Worm (Caenorhabditis elegans): ENCODE results near the gene mrp-6.
A peak's percentile ranks its signal among the peaks of the same experiment; 100 is the strongest.

Gene mrp-6

DNA sequence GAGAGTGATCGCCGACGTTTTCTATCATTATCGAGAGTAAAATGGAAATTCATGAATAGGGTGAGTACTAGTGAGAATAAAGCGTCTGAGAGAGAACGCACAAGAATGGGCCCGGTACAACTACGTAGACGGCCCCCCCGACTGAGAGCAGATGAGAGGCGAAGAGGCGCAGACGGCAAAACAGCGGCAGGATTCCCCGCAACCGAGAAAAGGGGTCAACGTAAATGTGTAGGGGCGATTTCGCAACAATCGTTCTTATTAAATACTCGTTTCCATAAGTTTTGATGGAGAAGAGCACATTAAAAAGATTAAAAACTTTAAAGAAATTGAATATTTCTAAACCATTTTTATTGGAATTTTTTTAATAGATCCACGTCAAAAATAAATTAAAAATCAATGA, 28.1 kb upstream of the mrp-6 start:
- TF ChIP-seq nhr-11 (tag; optimal IDR thresholded peaks at IDR 0.05) (no peak), nhr-25 (tag; optimal IDR thresholded peaks at IDR 0.05) (no peak), ZK546.5 (tag; optimal IDR thresholded peaks at IDR 0.05) (no peak), unc-55 (GFP tag; optimal IDR thresholded peaks at IDR 0.05) (peak; percentile 51), F13H6.1 (tag; optimal IDR thresholded peaks at IDR 0.05) (peak; percentile 21), unc-39 (tag; optimal IDR thresholded peaks at IDR 0.05) (no peak), lsy-2 (tag; optimal IDR thresholded peaks at IDR 0.05) (peak in 1 of 2 experiments; percentile 4), skn-1 (tag; optimal IDR thresholded peaks at IDR 0.05) (no peak), C34F6.9 (tag; optimal IDR thresholded peaks at IDR 0.05) (peak; percentile 36), sma-9 (GFP tag; optimal IDR thresholded peaks at IDR 0.05) (peak; percentile 44), sma-9 (tag; optimal IDR thresholded peaks at IDR 0.05) (no peak), ztf-4 (tag; optimal IDR thresholded peaks at IDR 0.05) (no peak), nhr-6 (tag; optimal IDR thresholded peaks at IDR 0.05) (no peak), ceh-16 (tag; optimal IDR thresholded peaks at IDR 0.05) (no peak), nhr-237 (tag; optimal IDR thresholded peaks at IDR 0.05) (no peak), nhr-77 (tag; optimal IDR thresholded peaks at IDR 0.05) (no peak), lin-13 (GFP tag; optimal IDR thresholded peaks at IDR 0.05) (no peak)

DNA sequence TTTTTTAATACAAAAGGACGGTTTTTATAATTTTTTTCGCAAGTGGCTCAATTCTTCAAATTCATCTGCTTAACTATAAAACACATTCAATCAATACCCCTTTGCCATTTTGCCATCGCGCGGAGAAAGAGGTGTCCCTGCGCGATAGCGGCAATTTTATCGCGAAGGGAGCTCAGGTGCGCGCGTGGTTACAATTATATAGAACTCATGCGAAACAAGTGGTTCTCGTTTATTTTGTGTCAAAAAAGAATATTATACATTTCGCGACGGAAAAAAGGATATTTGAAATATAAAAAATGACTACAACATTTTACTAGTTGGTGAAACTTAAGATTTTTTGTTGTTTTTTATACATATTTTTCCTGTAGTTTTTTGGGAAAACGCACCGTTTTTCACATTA, 22.6 kb upstream of the mrp-6 start:
- TF ChIP-seq zag-1 (tag; optimal IDR thresholded peaks at IDR 0.05), result peak; percentile 99
- TF ChIP-seq lin-11 (tag; optimal IDR thresholded peaks at IDR 0.05), result peak; percentile 100
- TF ChIP-seq lin-13 (GFP tag; optimal IDR thresholded peaks at IDR 0.05), result peak; percentile 99
- TF ChIP-seq Y55F3AM.14 (GFP tag; optimal IDR thresholded peaks at IDR 0.05), result peak; percentile 93
- TF ChIP-seq skn-1 (tag; optimal IDR thresholded peaks at IDR 0.05), result peak; percentile 94
- peak; percentile 91 for TF ChIP-seq snpc-4 (tag; optimal IDR thresholded peaks at IDR 0.05)
- TF ChIP-seq gmeb-1 (tag; optimal IDR thresholded peaks at IDR 0.05), result peak; percentile 94
- peak; percentile 83 for TF ChIP-seq dmd-4 (tag; optimal IDR thresholded peaks at IDR 0.05)
- TF ChIP-seq elt-3 (tag; optimal IDR thresholded peaks at IDR 0.05), result peak; percentile 36
- TF ChIP-seq crh-2 (tag; optimal IDR thresholded peaks at IDR 0.05), result peak; percentile 100
- peak; percentile 96 for TF ChIP-seq ceh-16 (tag; optimal IDR thresholded peaks at IDR 0.05)
- peak; percentile 49 for TF ChIP-seq nhr-23 (tag; optimal IDR thresholded peaks at IDR 0.05)
- TF ChIP-seq ztf-11 (tag; optimal IDR thresholded peaks at IDR 0.05), result peak; percentile 87
- TF ChIP-seq C34F6.9 (tag; optimal IDR thresholded peaks at IDR 0.05), result peak; percentile 99
- TF ChIP-seq blmp-1 (tag; optimal IDR thresholded peaks at IDR 0.05; ENCODE audit: insufficient read depth), result peak; percentile 85
- TF ChIP-seq nhr-77 (tag; optimal IDR thresholded peaks at IDR 0.05), result peak; percentile 98
- peak; percentile 99 for TF ChIP-seq unc-55 (GFP tag; optimal IDR thresholded peaks at IDR 0.05)
- TF ChIP-seq ZK546.5 (tag; optimal IDR thresholded peaks at IDR 0.05), result peak; percentile 83
- peak; percentile 100 for TF ChIP-seq nhr-21 (tag; optimal IDR thresholded peaks at IDR 0.05)
- TF ChIP-seq R02D3.7 (tag; optimal IDR thresholded peaks at IDR 0.05), result peak; percentile 74
- peak; percentile 99 for TF ChIP-seq sma-9 (GFP tag; optimal IDR thresholded peaks at IDR 0.05)
- TF ChIP-seq sma-9 (tag; optimal IDR thresholded peaks at IDR 0.05), result no peak
- TF ChIP-seq ceh-82 (tag; optimal IDR thresholded peaks at IDR 0.05), result peak; percentile 99
- peak; percentile 75 for TF ChIP-seq nhr-12 (tag; optimal IDR thresholded peaks at IDR 0.05)
- peak; percentile 99 for TF ChIP-seq fos-1 (tag; optimal IDR thresholded peaks at IDR 0.05)
- peak; percentile 80 for TF ChIP-seq unc-39 (tag; optimal IDR thresholded peaks at IDR 0.05)
- TF ChIP-seq mab-5 (tag; optimal IDR thresholded peaks at IDR 0.05), result peak; percentile 98
- TF ChIP-seq F13H6.1 (tag; optimal IDR thresholded peaks at IDR 0.05), result peak; percentile 99
- TF ChIP-seq nhr-6 (tag; optimal IDR thresholded peaks at IDR 0.05), result peak; percentile 98
- TF ChIP-seq elt-1 (tag; optimal IDR thresholded peaks at IDR 0.05), result peak; percentile 61
- peak; percentile 89 for TF ChIP-seq lin-39 (tag; optimal IDR thresholded peaks at IDR 0.05)
- TF ChIP-seq peb-1 (tag; optimal IDR thresholded peaks at IDR 0.05), result no peak
- TF ChIP-seq ztf-4 (tag; optimal IDR thresholded peaks at IDR 0.05), result peak; percentile 99
- peak; percentile 97 for TF ChIP-seq lsy-2 (tag; optimal IDR thresholded peaks at IDR 0.05)
- peak; percentile 87 for TF ChIP-seq nhr-11 (tag; optimal IDR thresholded peaks at IDR 0.05)
- TF ChIP-seq nhr-25 (tag; optimal IDR thresholded peaks at IDR 0.05), result peak; percentile 98
- TF ChIP-seq mdl-1 (tag; optimal IDR thresholded peaks at IDR 0.05), result peak; percentile 95 to 97
- TF ChIP-seq nhr-237 (tag; optimal IDR thresholded peaks at IDR 0.05), result peak; percentile 99
- peak; percentile 73 for TF ChIP-seq mbf-1 (tag; optimal IDR thresholded peaks at IDR 0.05)
- peak; percentile 99 for TF ChIP-seq nhr-129 (tag; optimal IDR thresholded peaks at IDR 0.05)
- peak; percentile 81 for TF ChIP-seq unc-62 (GFP tag; optimal IDR thresholded peaks at IDR 0.05)
- peak; percentile 99 for TF ChIP-seq sem-4 (tag; optimal IDR thresholded peaks at IDR 0.05)
- TF ChIP-seq nhr-10 (tag; optimal IDR thresholded peaks at IDR 0.05), result peak; percentile 100
- TF ChIP-seq alr-1 (tag; optimal IDR thresholded peaks at IDR 0.05), result peak; percentile 66
- peak; percentile 99 for TF ChIP-seq sma-3 (GFP tag; optimal IDR thresholded peaks at IDR 0.05)
- TF ChIP-seq aly-2 (tag; optimal IDR thresholded peaks at IDR 0.05), result no peak
- TF ChIP-seq ztf-1 (GFP tag; conservative IDR thresholded peaks at IDR 0.05), result peak; percentile 98
- TF ChIP-seq egl-27 (tag; optimal IDR thresholded peaks at IDR 0.05), result peak; percentile 99
- TF ChIP-seq ama-1 (optimal IDR thresholded peaks at IDR 0.05), result peak; percentile 66
